Worm (Caenorhabditis elegans): Measurements from ENCODE around the gene Y45G12B.2.
A peak's percentile ranks its signal among the peaks of the same experiment; 100 is the strongest.

Gene Y45G12B.2

DNA sequence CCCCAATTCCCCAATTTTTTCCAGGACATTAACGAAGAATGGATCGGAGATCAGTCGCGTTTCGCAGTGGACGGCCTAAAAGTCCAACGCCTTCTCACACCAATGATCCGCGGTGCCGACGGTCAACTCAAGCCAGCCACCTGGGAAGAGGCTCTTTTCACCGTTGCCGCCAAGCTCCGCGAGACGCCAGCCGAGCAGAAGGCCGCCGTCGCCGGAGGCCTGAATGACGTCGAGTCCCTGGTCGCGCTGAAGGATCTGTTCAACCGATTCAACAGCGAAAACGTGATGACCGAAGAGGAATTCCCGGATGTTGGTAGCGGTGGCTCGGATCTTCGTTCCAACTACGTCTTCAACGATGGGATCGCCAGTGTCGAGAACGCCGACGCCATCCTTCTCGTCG, 8.3 kb downstream of the Y45G12B.2 start:
- TF ChIP-seq egl-5 (tag; optimal IDR thresholded peaks at IDR 0.05) (no peak), elt-3 (tag; optimal IDR thresholded peaks at IDR 0.05) (no peak), lsy-12 (tag; optimal IDR thresholded peaks at IDR 0.05) (no peak), ztf-4 (tag; optimal IDR thresholded peaks at IDR 0.05) (no peak), nhr-77 (tag; optimal IDR thresholded peaks at IDR 0.05) (no peak), ceh-82 (tag; optimal IDR thresholded peaks at IDR 0.05) (no peak), nhr-23 (tag; optimal IDR thresholded peaks at IDR 0.05) (no peak), pha-4 (tag; optimal IDR thresholded peaks at IDR 0.05) (no peak), nhr-25 (tag; optimal IDR thresholded peaks at IDR 0.05) (no peak), zag-1 (tag; optimal IDR thresholded peaks at IDR 0.05) (no peak), ztf-11 (tag; optimal IDR thresholded peaks at IDR 0.05) (no peak), hmg-11 (tag; optimal IDR thresholded peaks at IDR 0.05) (no peak), nhr-11 (tag; optimal IDR thresholded peaks at IDR 0.05) (no peak), daf-12 (tag; optimal IDR thresholded peaks at IDR 0.05) (no peak), elt-2 (tag; optimal IDR thresholded peaks at IDR 0.05) (no peak), ceh-9 (tag; optimal IDR thresholded peaks at IDR 0.05) (no peak), mdl-1 (tag; optimal IDR thresholded peaks at IDR 0.05) (no peak), unc-62 (GFP tag; optimal IDR thresholded peaks at IDR 0.05) (no peak), tbx-2 (tag; optimal IDR thresholded peaks at IDR 0.05) (no peak), skn-1 (tag; optimal IDR thresholded peaks at IDR 0.05) (no peak)

DNA sequence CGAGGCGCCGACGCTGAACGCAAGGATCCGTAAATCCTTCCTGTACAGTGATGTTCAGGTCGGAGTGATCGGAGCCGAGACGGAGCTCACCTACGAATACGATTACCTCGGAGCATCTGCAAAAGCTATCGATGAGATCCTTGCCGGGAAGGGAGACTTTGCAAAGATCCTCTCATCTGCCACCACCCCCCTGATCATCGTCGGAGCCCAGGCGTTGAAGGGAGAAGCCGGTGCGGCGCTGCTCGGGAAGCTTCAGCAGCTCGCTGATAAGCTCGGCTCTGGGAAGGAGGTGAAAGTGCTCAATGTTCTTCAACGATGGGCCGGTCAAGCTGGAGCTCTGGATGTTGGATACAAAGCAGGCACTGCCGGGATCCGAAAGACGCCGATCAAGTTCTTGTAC, 8.7 kb downstream of the Y45G12B.2 start:
- TF ChIP-seq nfya-1 (tag; optimal IDR thresholded peaks at IDR 0.05; ENCODE audit: insufficient read depth): no peak
- TF ChIP-seq elt-3 (tag; optimal IDR thresholded peaks at IDR 0.05): no peak
- no peak for TF ChIP-seq fkh-10 (GFP tag; optimal IDR thresholded peaks at IDR 0.05)
- TF ChIP-seq mdl-1 (tag; optimal IDR thresholded peaks at IDR 0.05): no peak
- no peak for TF ChIP-seq unc-39 (tag; optimal IDR thresholded peaks at IDR 0.05)
- TF ChIP-seq ceh-82 (tag; optimal IDR thresholded peaks at IDR 0.05): no peak
- TF ChIP-seq lin-39 (tag; optimal IDR thresholded peaks at IDR 0.05): no peak
- no peak for TF ChIP-seq lsy-12 (tag; optimal IDR thresholded peaks at IDR 0.05)
- TF ChIP-seq nhr-28 (tag; optimal IDR thresholded peaks at IDR 0.05): no peak
- no peak for TF ChIP-seq nhr-12 (tag; optimal IDR thresholded peaks at IDR 0.05)
- no peak for TF ChIP-seq pqm-1 (tag; optimal IDR thresholded peaks at IDR 0.05)
- TF ChIP-seq nhr-11 (tag; optimal IDR thresholded peaks at IDR 0.05): no peak
- TF ChIP-seq skn-1 (tag; optimal IDR thresholded peaks at IDR 0.05): no peak
- no peak for TF ChIP-seq aly-2 (tag; optimal IDR thresholded peaks at IDR 0.05)
- no peak for TF ChIP-seq zag-1 (tag; optimal IDR thresholded peaks at IDR 0.05)
- no peak for TF ChIP-seq tbx-2 (tag; optimal IDR thresholded peaks at IDR 0.05)
- TF ChIP-seq fos-1 (tag; optimal IDR thresholded peaks at IDR 0.05): no peak
- TF ChIP-seq pha-4 (tag; optimal IDR thresholded peaks at IDR 0.05): no peak

DNA sequence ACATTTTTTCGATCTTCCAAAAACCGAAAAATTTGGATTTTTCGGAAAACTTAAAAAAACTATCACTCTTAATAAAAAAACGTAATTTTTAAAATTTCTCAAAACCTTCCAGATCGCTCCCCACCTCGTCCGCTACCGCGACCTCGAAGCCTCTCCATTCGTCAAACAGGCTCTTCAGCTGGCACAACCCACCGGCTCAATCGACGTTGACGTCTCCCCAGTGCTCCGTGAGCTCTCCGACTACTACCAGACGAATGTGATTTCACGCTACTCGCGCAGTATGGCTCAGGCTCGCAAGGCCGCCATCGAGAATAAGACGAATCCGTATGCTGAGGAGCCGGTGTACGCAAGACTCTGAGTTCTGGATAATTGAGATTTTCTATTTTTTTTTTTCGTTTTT, 11.8 kb downstream of the Y45G12B.2 start:
- TF ChIP-seq fkh-2 (tag; optimal IDR thresholded peaks at IDR 0.05): no peak
- TF ChIP-seq elt-2 (tag; optimal IDR thresholded peaks at IDR 0.05): no peak
- no peak for TF ChIP-seq ceh-9 (tag; optimal IDR thresholded peaks at IDR 0.05)
- no peak for TF ChIP-seq tbx-2 (tag; optimal IDR thresholded peaks at IDR 0.05)
- TF ChIP-seq nhr-28 (tag; optimal IDR thresholded peaks at IDR 0.05): no peak
- TF ChIP-seq zag-1 (tag; optimal IDR thresholded peaks at IDR 0.05): no peak
- TF ChIP-seq unc-39 (tag; optimal IDR thresholded peaks at IDR 0.05): no peak
- TF ChIP-seq mml-1 (tag; optimal IDR thresholded peaks at IDR 0.05): no peak
- no peak for TF ChIP-seq unc-62 (GFP tag; optimal IDR thresholded peaks at IDR 0.05)
- no peak for TF ChIP-seq ZK546.5 (tag; optimal IDR thresholded peaks at IDR 0.05)
- no peak for TF ChIP-seq nhr-43 (tag; optimal IDR thresholded peaks at IDR 0.05; ENCODE audit: poor library complexity, severe bottlenecking)

DNA sequence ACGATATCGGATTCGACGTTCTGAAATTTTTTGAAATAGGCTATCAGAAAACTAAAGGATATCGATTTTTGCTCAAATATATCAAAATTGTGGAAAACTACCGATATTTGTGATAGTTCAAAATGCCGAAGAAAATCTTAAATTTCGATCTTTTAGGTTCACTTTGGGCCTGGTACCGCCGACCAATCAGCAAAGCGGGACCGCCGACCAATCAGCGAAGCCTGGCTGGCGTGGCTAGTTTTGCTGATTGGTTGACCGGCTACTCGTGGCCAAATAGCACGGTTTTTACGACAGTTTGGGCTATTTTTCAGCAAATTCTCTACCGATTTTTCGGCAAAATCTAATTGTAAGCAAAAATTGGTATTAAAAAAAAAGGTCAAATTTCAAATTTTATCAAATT, 15.6 kb downstream of the Y45G12B.2 start:
- TF ChIP-seq sea-2 (GFP tag; optimal IDR thresholded peaks at IDR 0.05) (no peak), jun-1 (tag; optimal IDR thresholded peaks at IDR 0.05) (no peak), nfya-1 (tag; optimal IDR thresholded peaks at IDR 0.05; ENCODE audit: insufficient read depth) (peak; percentile 73), elt-2 (tag; optimal IDR thresholded peaks at IDR 0.05) (no peak), aly-2 (tag; optimal IDR thresholded peaks at IDR 0.05) (no peak), skn-1 (tag; optimal IDR thresholded peaks at IDR 0.05) (no peak), nhr-28 (tag; optimal IDR thresholded peaks at IDR 0.05) (no peak)

DNA sequence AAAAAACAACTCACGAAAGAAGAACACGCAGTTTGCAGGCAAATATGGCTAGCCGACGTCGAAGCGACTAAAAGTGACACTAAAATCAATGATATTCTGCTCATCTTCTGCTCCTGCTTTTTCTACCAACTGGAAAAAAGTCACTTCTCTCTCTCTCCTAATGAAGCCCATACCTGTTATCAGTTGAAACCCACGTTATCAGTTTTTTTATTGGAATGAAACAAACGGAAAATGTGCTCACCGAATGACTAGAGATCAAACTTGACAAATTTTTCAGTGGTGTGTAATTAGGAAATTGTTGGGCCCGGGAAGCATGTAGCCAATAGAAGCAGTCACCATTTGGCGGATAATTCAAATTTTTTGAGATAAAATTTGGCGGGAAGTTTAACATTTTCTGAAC, 16.9 kb downstream of the Y45G12B.2 start, which contains the start of gene C24B9.3:
Gene C24B9.3 (minus strand): TSS at position 171 of the 400 bp plus-strand sequence.
- TF ChIP-seq ceh-16 (tag; optimal IDR thresholded peaks at IDR 0.05) (no peak), ama-1 (optimal IDR thresholded peaks at IDR 0.05) (no peak), hmg-11 (tag; optimal IDR thresholded peaks at IDR 0.05) (no peak), nhr-237 (tag; optimal IDR thresholded peaks at IDR 0.05) (no peak), elt-2 (tag; optimal IDR thresholded peaks at IDR 0.05) (peak; percentile 86), pqm-1 (tag; optimal IDR thresholded peaks at IDR 0.05) (peak; percentile 80), pha-4 (tag; optimal IDR thresholded peaks at IDR 0.05) (no peak), snpc-4 (tag; optimal IDR thresholded peaks at IDR 0.05) (no peak), nhr-28 (tag; optimal IDR thresholded peaks at IDR 0.05) (no peak), nfya-1 (tag; optimal IDR thresholded peaks at IDR 0.05; ENCODE audit: insufficient read depth) (peak; percentile 14), unc-39 (tag; optimal IDR thresholded peaks at IDR 0.05) (no peak), sea-2 (GFP tag; optimal IDR thresholded peaks at IDR 0.05) (no peak), nhr-11 (tag; optimal IDR thresholded peaks at IDR 0.05) (no peak), aly-2 (tag; optimal IDR thresholded peaks at IDR 0.05) (no peak), nhr-76 (tag; optimal IDR thresholded peaks at IDR 0.05) (no peak)

Data from whole organism, L3 larva.